Fruit fly (Drosophila melanogaster) whole organism, embryonic: Measurements from ENCODE around the gene CG33107.
A peak's percentile ranks its signal among the peaks of the same experiment; 100 is the strongest.

ENCODE experiments used
- ATbp ChIP-seq: fragments of 200-800 bp; sonication (Bioruptor generic); optimal IDR thresholded peaks from 2 replicates; lab custom pipeline; 2017; ENCODE audit warnings: missing biosample characterization, mild to moderate bottlenecking, missing genetic modification characterization, missing genetic modification reagents
- Ada2b ChIP-seq: fragments of 200-800 bp; sonication (Bioruptor generic); IDR thresholded peaks from 2 replicates; pipeline ENCODE4 v1.3.6; 2022; ENCODE audit warnings: missing biosample characterization, missing genetic modification characterization
- Bdp1 ChIP-seq: fragments of 200-800 bp; sonication (Bioruptor generic); optimal IDR thresholded peaks from 3 replicates; lab custom pipeline; 2016; ENCODE audit warnings: missing biosample characterization, missing genetic modification characterization
- Blimp-1 ChIP-seq: fragments of 200-800 bp; sonication (Bioruptor generic); optimal IDR thresholded peaks from 3 replicates; lab custom pipeline; 2018; ENCODE audit warnings: missing biosample characterization, missing genetic modification characterization, mild to moderate bottlenecking, moderate library complexity, missing genetic modification reagents
- BtbVII ChIP-seq: fragments of 200-800 bp; sonication (Bioruptor generic); optimal IDR thresholded peaks from 3 replicates; lab custom pipeline; 2017; ENCODE audit warnings: missing biosample characterization, mild to moderate bottlenecking, missing genetic modification characterization
- Bteb2 ChIP-seq: fragments of 200-800 bp; sonication (Bioruptor generic); optimal IDR thresholded peaks from 2 replicates; lab custom pipeline; 2016; ENCODE audit warnings: missing biosample characterization, missing genetic modification characterization
- CG10147 ChIP-seq: fragments of 200-800 bp; sonication (Bioruptor generic); optimal IDR thresholded peaks from 2 replicates; lab custom pipeline; 2019; ENCODE audit warnings: missing biosample characterization, mild to moderate bottlenecking, missing genetic modification characterization, moderate library complexity
- CG11247 ChIP-seq: fragments of 200-800 bp; sonication (Bioruptor generic); IDR thresholded peaks from 2 replicates; pipeline ENCODE4 v1.3.6; 2022; ENCODE audit warnings: missing biosample characterization, missing genetic modification characterization
- CG12071 ChIP-seq: fragments of 200-800 bp; sonication (Bioruptor generic); optimal IDR thresholded peaks from 3 replicates; lab custom pipeline; 2018; ENCODE audit warnings: missing biosample characterization, mild to moderate bottlenecking, missing genetic modification characterization
- CG13775 ChIP-seq: fragments of 200-800 bp; sonication (Bioruptor generic); optimal IDR thresholded peaks from 3 replicates; lab custom pipeline; 2017; ENCODE audit warnings: missing biosample characterization, mild to moderate bottlenecking, missing genetic modification characterization
- CG14710 ChIP-seq: fragments of 200-800 bp; sonication (Bioruptor generic); optimal IDR thresholded peaks from 3 replicates; lab custom pipeline; 2019; ENCODE audit warnings: missing biosample characterization, mild to moderate bottlenecking, missing genetic modification characterization, moderate library complexity
- CG2678 ChIP-seq: fragments of 200-800 bp; sonication (Bioruptor generic); optimal IDR thresholded peaks from 3 replicates; lab custom pipeline; 2019; ENCODE audit warnings: missing biosample characterization, mild to moderate bottlenecking, missing genetic modification characterization, moderate library complexity
- CG2875 ChIP-seq: fragments of 200-800 bp; sonication (Bioruptor generic); optimal IDR thresholded peaks from 2 replicates; lab custom pipeline; 2017; ENCODE audit warnings: missing biosample characterization, mild to moderate bottlenecking, missing genetic modification characterization, missing genetic modification reagents
- CG5953 ChIP-seq: fragments of 200-800 bp; sonication (Bioruptor generic); IDR thresholded peaks from 2 replicates; pipeline ENCODE4 v1.3.6; 2022; ENCODE audit warnings: missing biosample characterization, missing genetic modification characterization
- CG7745 ChIP-seq: fragments of 200-800 bp; sonication (Bioruptor generic); optimal IDR thresholded peaks from 2 replicates; lab custom pipeline; 2018; ENCODE audit warnings: missing biosample characterization, mild to moderate bottlenecking, missing genetic modification characterization, moderate library complexity
- CG8290 ChIP-seq, 3 experiments: fragments of 200-800 bp; sonication (Bioruptor generic); optimal IDR thresholded peaks; 2 replicates each; lab custom pipeline; 2016 to 2019; ENCODE audit warnings: missing biosample characterization in 3 of 3, missing genetic modification characterization in 3 of 3, mild to moderate bottlenecking in 2 of 3, moderate library complexity in 1 of 3
- CG8359 ChIP-seq: fragments of 200-800 bp; sonication (Bioruptor generic); optimal IDR thresholded peaks from 2 replicates; lab custom pipeline; 2017; ENCODE audit warnings: missing biosample characterization, mild to moderate bottlenecking, missing genetic modification characterization, borderline replicate concordance
- Eip74EF ChIP-seq, 2 experiments: fragments of 200-800 bp in 1 of 2; fragments of >200 bp in 1 of 2; sonication (Bioruptor generic) in 1 of 2; optimal IDR thresholded peaks; 2 replicates each; lab custom pipeline; 2017 to 2019; ENCODE audit warnings: missing biosample characterization in 2 of 2, missing genetic modification characterization in 2 of 2, mild to moderate bottlenecking in 1 of 2, moderate library complexity in 1 of 2
- Fer1 ChIP-seq: fragments of 200-800 bp; sonication (Bioruptor generic); optimal IDR thresholded peaks from 2 replicates; lab custom pipeline; 2017; ENCODE audit warnings: missing biosample characterization, mild to moderate bottlenecking, missing genetic modification characterization
- H15 ChIP-seq: fragments of 200-800 bp; sonication (Bioruptor generic); IDR thresholded peaks from 3 replicates; pipeline ENCODE4 v1.3.6; 2022; ENCODE audit warnings: missing biosample characterization, missing genetic modification characterization
- Jarid2 ChIP-seq: fragments of 200-800 bp; sonication (Bioruptor generic); optimal IDR thresholded peaks from 3 replicates; lab custom pipeline; 2017; ENCODE audit warnings: mild to moderate bottlenecking, missing biosample characterization, missing genetic modification reagents, missing genetic modification characterization
- Lhr ChIP-seq: fragments of 200-800 bp; sonication (Bioruptor generic); optimal IDR thresholded peaks from 3 replicates; lab custom pipeline; 2017; ENCODE audit warnings: mild to moderate bottlenecking, missing biosample characterization, missing genetic modification reagents, missing genetic modification characterization
- Nf-YB ChIP-seq: fragments of 200-800 bp; sonication (Bioruptor generic); optimal IDR thresholded peaks from 3 replicates; lab custom pipeline; 2019; ENCODE audit warnings: missing biosample characterization, mild to moderate bottlenecking, missing genetic modification characterization, moderate library complexity
- PHDP ChIP-seq: fragments of 200-800 bp; sonication (Bioruptor generic); optimal IDR thresholded peaks from 3 replicates; lab custom pipeline; 2018; ENCODE audit warnings: missing biosample characterization, mild to moderate bottlenecking, missing genetic modification characterization, moderate library complexity
- Sry-β ChIP-seq: fragments of 200-800 bp; sonication (Bioruptor generic); optimal IDR thresholded peaks from 2 replicates; lab custom pipeline; 2018; ENCODE audit warnings: missing biosample characterization, mild to moderate bottlenecking, missing genetic modification characterization, moderate library complexity
- Xrp1 ChIP-seq: fragments of 200-800 bp; sonication (Bioruptor generic); IDR thresholded peaks from 2 replicates; pipeline ENCODE4 v1.3.6; 2022; ENCODE audit warnings: missing biosample characterization, missing genetic modification characterization
- cato ChIP-seq: fragments of 200-800 bp; sonication (Bioruptor generic); optimal IDR thresholded peaks from 2 replicates; lab custom pipeline; 2016; ENCODE audit warnings: missing biosample characterization, missing genetic modification characterization, borderline replicate concordance
- chif ChIP-seq, 2 experiments: fragments of 200-800 bp; sonication (Bioruptor generic); optimal IDR thresholded peaks; 3 replicates each; lab custom pipeline; 2016; ENCODE audit warnings: missing biosample characterization in 2 of 2, missing genetic modification characterization in 2 of 2
- chinmo ChIP-seq: fragments of 200-800 bp; sonication (Bioruptor generic); IDR thresholded peaks from 4 replicates; pipeline ENCODE4 v1.3.6; 2022; ENCODE audit warnings: missing biosample characterization, missing genetic modification characterization; ENCODE audit not compliant: partially characterized antibody
- dan ChIP-seq: fragments of 200-800 bp; sonication (Bioruptor generic); IDR thresholded peaks from 2 replicates; pipeline ENCODE4 v1.3.6; 2022; ENCODE audit warnings: missing biosample characterization, missing genetic modification characterization
- gcm ChIP-seq: fragments of 200-800 bp; sonication (Bioruptor generic); optimal IDR thresholded peaks from 2 replicates; lab custom pipeline; 2019; ENCODE audit warnings: missing biosample characterization, mild to moderate bottlenecking, missing genetic modification characterization, moderate library complexity
- gsb-n ChIP-seq: fragments of 200-800 bp; sonication (Bioruptor generic); optimal IDR thresholded peaks from 3 replicates; lab custom pipeline; 2018; ENCODE audit warnings: missing biosample characterization, mild to moderate bottlenecking, missing genetic modification characterization
- ind ChIP-seq: fragments of 200-800 bp; sonication (Bioruptor generic); optimal IDR thresholded peaks from 3 replicates; lab custom pipeline; 2016; ENCODE audit warnings: missing biosample characterization, missing genetic modification characterization
- jumu ChIP-seq: fragments of 200-800 bp; sonication (Bioruptor generic); optimal IDR thresholded peaks from 3 replicates; lab custom pipeline; 2016; ENCODE audit warnings: missing biosample characterization, missing genetic modification characterization
- kah ChIP-seq: fragments of 200-800 bp; sonication (Bioruptor generic); optimal IDR thresholded peaks from 2 replicates; lab custom pipeline; 2018; ENCODE audit warnings: missing biosample characterization, mild to moderate bottlenecking, missing genetic modification characterization
- lab ChIP-seq: fragments of 200-800 bp; sonication (Bioruptor generic); optimal IDR thresholded peaks from 3 replicates; lab custom pipeline; 2017; ENCODE audit warnings: missing biosample characterization, missing genetic modification characterization, mild to moderate bottlenecking, moderate library complexity, missing genetic modification reagents
- lilli ChIP-seq: fragments of 200-800 bp; sonication (Bioruptor generic); optimal IDR thresholded peaks from 3 replicates; lab custom pipeline; 2016; ENCODE audit warnings: missing biosample characterization, missing genetic modification characterization
- otp ChIP-seq: fragments of 200-800 bp; sonication (Bioruptor generic); IDR thresholded peaks from 3 replicates; pipeline ENCODE4, ENCODE4 v1.3.6; 2022; ENCODE audit warnings: missing biosample characterization, missing genetic modification characterization
- pfk ChIP-seq: fragments of 200-800 bp; sonication (Bioruptor generic); optimal IDR thresholded peaks from 2 replicates; lab custom pipeline; 2018; ENCODE audit warnings: missing biosample characterization, mild to moderate bottlenecking, missing genetic modification characterization, moderate library complexity
- sim ChIP-seq: fragments of 200-800 bp; sonication (Bioruptor generic); IDR thresholded peaks from 2 replicates; pipeline ENCODE4 v1.3.6; 2022; ENCODE audit warnings: missing biosample characterization, missing genetic modification characterization
- sob ChIP-seq: fragments of 200-800 bp; sonication (Bioruptor generic); IDR thresholded peaks from 2 replicates; pipeline ENCODE4 v1.3.6; 2022; ENCODE audit warnings: missing biosample characterization, missing genetic modification characterization
- stc ChIP-seq: fragments of 200-800 bp; sonication (Bioruptor generic); IDR thresholded peaks from 2 replicates; pipeline ENCODE4 v1.3.6; 2022; ENCODE audit warnings: missing biosample characterization, missing genetic modification characterization
- tgo ChIP-seq: fragments of 200-800 bp; sonication (Bioruptor generic); IDR thresholded peaks from 3 replicates; pipeline ENCODE4 v1.3.6; 2022; ENCODE audit warnings: missing biosample characterization, missing genetic modification characterization
- trem ChIP-seq: fragments of 200-800 bp; optimal IDR thresholded peaks from 3 replicates; lab custom pipeline; 2019; ENCODE audit warnings: missing biosample characterization, mild to moderate bottlenecking, missing genetic modification characterization, moderate library complexity
- unpg ChIP-seq: fragments of 200-800 bp; sonication (Bioruptor generic); optimal IDR thresholded peaks from 3 replicates; lab custom pipeline; 2018; ENCODE audit warnings: missing biosample characterization, mild to moderate bottlenecking, missing genetic modification characterization, moderate library complexity
- wek ChIP-seq: fragments of 200-800 bp; sonication (Bioruptor generic); optimal IDR thresholded peaks from 3 replicates; lab custom pipeline; 2018; ENCODE audit warnings: missing biosample characterization, mild to moderate bottlenecking, missing genetic modification characterization, moderate library complexity
- wor ChIP-seq: fragments of 200-800 bp; sonication (Bioruptor generic); IDR thresholded peaks from 2 replicates; pipeline ENCODE4 v1.3.6; 2022; ENCODE audit warnings: missing biosample characterization, missing genetic modification characterization
- zen ChIP-seq: fragments of 200-800 bp; sonication (Bioruptor generic); optimal IDR thresholded peaks from 3 replicates; lab custom pipeline; 2018; ENCODE audit warnings: missing biosample characterization, mild to moderate bottlenecking, missing genetic modification characterization, moderate library complexity

CG33107 gene

dm6 chr3R:22589311-22589710 lies 4.8 kb upstream of the CG33107 start (continued):
- TF ChIP-seq CG8290 (GFP tag; optimal IDR thresholded peaks at IDR 0.05; lab: Kevin White, UChicago): no peak
- peak in 1 of 2 experiments; percentile 63 for TF ChIP-seq CG8290 (tag; optimal IDR thresholded peaks at IDR 0.05; lab: Kevin White, UChicago)
- peak; percentile 10; the same call in 1 of the 2 replicates for TF ChIP-seq sob
- peak; percentile 88 for TF ChIP-seq ATbp (GFP tag; lab: Kevin White, UChicago)
- TF ChIP-seq Bteb2: no peak
- TF ChIP-seq Nf-YB (GFP tag; lab: Kevin White, UChicago): peak; percentile 8
- no peak for TF ChIP-seq Bdp1
- no peak for TF ChIP-seq CG13775 (GFP tag; lab: Kevin White, UChicago)
- peak; percentile 27 for TF ChIP-seq CG7745 (tag; lab: Kevin White, UChicago)
- peak; percentile 6 for TF ChIP-seq Lhr (GFP tag; lab: Kevin White, UChicago)
- no peak for TF ChIP-seq trem (tag; lab: Kevin White, UChicago)
- peak; percentile 2 to 31 for TF ChIP-seq chif (GFP tag; optimal IDR thresholded peaks at IDR 0.05; lab: Kevin White, UChicago)
- TF ChIP-seq pfk (GFP tag; lab: Kevin White, UChicago): peak; percentile 20
- peak; percentile 74 for TF ChIP-seq wek (GFP tag; lab: Kevin White, UChicago)
- TF ChIP-seq H15 (GFP tag; lab: Robert Waterston, UW): no peak
- peak; percentile 39 for TF ChIP-seq Sry-β (GFP tag; lab: Kevin White, UChicago)
- peak; percentile 56 for TF ChIP-seq CG12071 (GFP tag; lab: Kevin White, UChicago)
- TF ChIP-seq stc (GFP tag; lab: Robert Waterston, UW): peak; percentile 52; the same call in 1 of the 2 replicates
- TF ChIP-seq lab (GFP tag; lab: Kevin White, UChicago): peak; percentile 65
- TF ChIP-seq BtbVII (GFP tag; lab: Kevin White, UChicago): peak; percentile 20
- peak; percentile 48 for TF ChIP-seq CG14710 (tag; lab: Kevin White, UChicago)
- TF ChIP-seq Fer1: peak; percentile 27
- TF ChIP-seq cato (GFP tag; lab: Kevin White, UChicago): no peak
- TF ChIP-seq Ada2b: no peak
- TF ChIP-seq sim (GFP tag; lab: Robert Waterston, UW): peak; percentile 32; the same call in 1 of the 2 replicates
- TF ChIP-seq dan (GFP tag; lab: Robert Waterston, UW): no peak
- peak; percentile 62 for TF ChIP-seq CG8359
- TF ChIP-seq Eip74EF (GFP tag; optimal IDR thresholded peaks at IDR 0.05; lab: Kevin White, UChicago): peak in 1 of 2 experiments; percentile 47
- TF ChIP-seq PHDP (tag; lab: Kevin White, UChicago): peak; percentile 72
- peak; percentile 69 for TF ChIP-seq gsb-n (tag; lab: Kevin White, UChicago)
- TF ChIP-seq tgo (GFP tag; lab: Robert Waterston, UW): no peak
- TF ChIP-seq Blimp-1 (GFP tag; lab: Kevin White, UChicago): peak; percentile 69
- no peak for TF ChIP-seq zen (tag; lab: Kevin White, UChicago)
- no peak for TF ChIP-seq ind (GFP tag; lab: Kevin White, UChicago)
- TF ChIP-seq chinmo (GFP tag; lab: Robert Waterston, UW): 0 out of 4 replicates have a peak, but pooled peaks have one; percentile 11
- 0 out of 2 replicates have a peak, but pooled peaks have one; percentile 25 for TF ChIP-seq CG5953 (GFP tag; lab: Robert Waterston, UW)
- peak; percentile 78 for TF ChIP-seq CG2875
- peak; percentile 27 for TF ChIP-seq gcm (GFP tag; lab: Kevin White, UChicago)
- peak; percentile 13 for TF ChIP-seq kah (GFP tag; lab: Kevin White, UChicago)
- no peak for TF ChIP-seq jumu (GFP tag; lab: Kevin White, UChicago)
- TF ChIP-seq Jarid2: peak; percentile 30
- peak; percentile 65 for TF ChIP-seq CG2678
- TF ChIP-seq wor (GFP tag; lab: Robert Waterston, UW): no peak
- TF ChIP-seq unpg (GFP tag; lab: Kevin White, UChicago): peak; percentile 58
- TF ChIP-seq CG11247 (GFP tag; lab: Robert Waterston, UW): 0 out of 2 replicates have a peak, but pooled peaks have one; percentile 24
- peak; percentile 51 for TF ChIP-seq Xrp1 (GFP tag; lab: Robert Waterston, UW)
- TF ChIP-seq CG10147 (GFP tag; lab: Kevin White, UChicago): peak; percentile 12
- TF ChIP-seq otp: 0 out of 3 replicates have a peak, but pooled peaks have one; percentile 55
- TF ChIP-seq lilli (GFP tag; lab: Kevin White, UChicago): no peak
